1 fruit fly cellular context compared by ENCODE assay signal in the genomic region with DNA sequence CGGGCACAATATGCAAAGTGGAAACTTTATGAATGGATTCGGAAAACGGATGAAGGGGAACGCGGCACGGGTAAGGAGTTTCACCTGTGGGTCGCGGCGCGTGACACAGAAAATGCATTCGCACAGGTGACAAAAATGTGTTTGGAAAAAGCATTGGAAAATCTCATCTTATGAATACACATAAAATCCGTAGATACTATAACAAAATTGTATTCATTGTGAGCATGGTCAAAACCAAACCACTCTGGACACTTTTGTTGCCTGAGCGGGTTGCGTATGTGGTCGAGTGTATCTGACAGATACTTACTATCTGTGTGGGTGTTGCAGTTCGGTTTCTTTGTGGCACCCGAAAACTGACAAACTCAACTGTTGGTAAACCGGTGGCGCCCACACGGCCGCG.
TF ChIP-seq lines count a peak whose summit lies in the region.

No protein-coding gene starts in this region.

TF ChIP-seq in whole organism, embryonic, 481 proteins besides CTCF, POLR2A, EP300 and RAD21 (continued from another document and continues in another):
- TF ChIP-seq CG8765 (GFP tag; IDR thresholded peaks at IDR 0.05; lab: Robert Waterston, UW) (peak; percentile 33; the same call in 1 of the 2 replicates), Aef1 (GFP tag; IDR thresholded peaks at IDR 0.05; lab: Robert Waterston, UW) (no peak; the same call in 2 of the 3 replicates), ttk (GFP tag; IDR thresholded peaks at IDR 0.05; lab: Robert Waterston, UW) (peak; percentile 52), Abd-B (GFP tag; optimal IDR thresholded peaks at IDR 0.05; lab: Kevin White, UChicago) (peak; percentile 9), grau (tag; optimal IDR thresholded peaks at IDR 0.05; lab: Kevin White, UChicago) (peak; percentile 38), scrt (GFP tag; optimal IDR thresholded peaks at IDR 0.05; lab: Kevin White, UChicago) (no peak), hth (optimal IDR thresholded peaks at IDR 0.05; lab: Kevin White, UChicago) (no peak), sug (tag; optimal IDR thresholded peaks at IDR 0.05; lab: Kevin White, UChicago) (no peak), rib (GFP tag; IDR thresholded peaks at IDR 0.05; lab: Robert Waterston, UW) (no peak), CG17612 (GFP tag; IDR thresholded peaks at IDR 0.05; lab: Robert Waterston, UW) (no peak), Sox100B (GFP tag; optimal IDR thresholded peaks at IDR 0.05; lab: Kevin White, UChicago) (no peak), ftz-f1 (GFP tag; optimal IDR thresholded peaks at IDR 0.05; lab: Kevin White, UChicago) (no peak), Oli (tag; optimal IDR thresholded peaks at IDR 0.05; lab: Kevin White, UChicago) (peak; percentile 54), CG11560 (tag; IDR thresholded peaks at IDR 0.05; lab: Robert Waterston, UW) (no peak), CG11093 (GFP tag; IDR thresholded peaks at IDR 0.05; lab: Robert Waterston, UW) (peak; percentile 52; the same call in 2 of the 3 replicates), tin (GFP tag; optimal IDR thresholded peaks at IDR 0.05; lab: Kevin White, UChicago) (no peak), CG7987 (GFP tag; optimal IDR thresholded peaks at IDR 0.05; lab: Kevin White, UChicago) (no peak), CG10267 (tag; optimal IDR thresholded peaks at IDR 0.05; lab: Kevin White, UChicago) (no peak), oc (tag; optimal IDR thresholded peaks at IDR 0.05; lab: Kevin White, UChicago) (peak; percentile 52), CG2889 (GFP tag; IDR thresholded peaks at IDR 0.05; lab: Robert Waterston, UW) (no peak), sisA (GFP tag; IDR thresholded peaks at IDR 0.05; lab: Robert Waterston, UW) (peak; percentile 59), corto (GFP tag; optimal IDR thresholded peaks at IDR 0.05; lab: Kevin White, UChicago) (no peak), gsb (GFP tag; IDR thresholded peaks at IDR 0.05; lab: Robert Waterston, UW) (no peak), CG13775 (GFP tag; optimal IDR thresholded peaks at IDR 0.05; lab: Kevin White, UChicago) (peak; percentile 29), trem (tag; optimal IDR thresholded peaks at IDR 0.05; lab: Kevin White, UChicago) (no peak), HmgZ (tag; optimal IDR thresholded peaks at IDR 0.05; lab: Kevin White, UChicago) (no peak), CG8388 (GFP tag; optimal IDR thresholded peaks at IDR 0.05; lab: Kevin White, UChicago) (peak; percentile 24), MESR4 (GFP tag; optimal IDR thresholded peaks at IDR 0.05; lab: Kevin White, UChicago) (no peak), CG16813 (GFP tag; IDR thresholded peaks at IDR 0.05; lab: Robert Waterston, UW; ENCODE audit: partially characterized antibody) (no peak), Xrp1 (GFP tag; IDR thresholded peaks at IDR 0.05; lab: Robert Waterston, UW) (peak; percentile 82), Six4 (GFP tag; optimal IDR thresholded peaks at IDR 0.05; lab: Kevin White, UChicago) (no peak), dmrt99B (tag; optimal IDR thresholded peaks at IDR 0.05; lab: Kevin White, UChicago) (no peak), Lpt (GFP tag; optimal IDR thresholded peaks at IDR 0.05; lab: Kevin White, UChicago) (no peak), tio (GFP tag; optimal IDR thresholded peaks at IDR 0.05; lab: Kevin White, UChicago) (no peak), CG6254 (GFP tag; optimal IDR thresholded peaks at IDR 0.05; lab: Kevin White, UChicago) (no peak), Dip3 (GFP tag; optimal IDR thresholded peaks at IDR 0.05; lab: Kevin White, UChicago) (no peak), CG12299 (tag; optimal IDR thresholded peaks at IDR 0.05; lab: Kevin White, UChicago) (no peak), CG10979 (tag; optimal IDR thresholded peaks at IDR 0.05; lab: Kevin White, UChicago) (peak; percentile 58), E2f1 (GFP tag; IDR thresholded peaks at IDR 0.05; lab: Robert Waterston, UW) (peak; percentile 53), fd3F (GFP tag; optimal IDR thresholded peaks at IDR 0.05; lab: Kevin White, UChicago) (no peak), cwo (GFP tag; optimal IDR thresholded peaks at IDR 0.05; lab: Kevin White, UChicago) (peak; percentile 23), tx (GFP tag; optimal IDR thresholded peaks at IDR 0.05; lab: Kevin White, UChicago) (no peak), CG2129 (GFP tag; IDR thresholded peaks at IDR 0.05; lab: Robert Waterston, UW; ENCODE audit: partially characterized antibody) (no peak), bbx (GFP tag; IDR thresholded peaks at IDR 0.05; lab: Robert Waterston, UW; ENCODE audit: partially characterized antibody) (no peak), CG11695 (GFP tag; IDR thresholded peaks at IDR 0.05; lab: Robert Waterston, UW) (no peak; the same call in 2 of the 3 replicates), Hand (GFP tag; optimal IDR thresholded peaks at IDR 0.05; lab: Kevin White, UChicago) (no peak), CG6683 (GFP tag; optimal IDR thresholded peaks at IDR 0.05; lab: Kevin White, UChicago) (no peak), schlank (tag; optimal IDR thresholded peaks at IDR 0.05; lab: Kevin White, UChicago) (no peak), CG14050 (GFP tag; IDR thresholded peaks at IDR 0.05; lab: Robert Waterston, UW) (peak; percentile 44; the same call in 1 of the 3 replicates), her (GFP tag; optimal IDR thresholded peaks at IDR 0.05; lab: Kevin White, UChicago) (no peak), Tbp (GFP tag; optimal IDR thresholded peaks at IDR 0.05; lab: Kevin White, UChicago) (no peak), Ets65A (GFP tag; lab: Kevin White, UChicago) (peak; percentile 33), H15 (GFP tag; IDR thresholded peaks at IDR 0.05; lab: Robert Waterston, UW) (peak; percentile 60; the same call in 2 of the 3 replicates), CG11085 (GFP tag; IDR thresholded peaks at IDR 0.05; lab: Robert Waterston, UW) (0 out of 2 replicates have a peak, but pooled peaks have one; percentile 10), amos (GFP tag; IDR thresholded peaks at IDR 0.05; lab: Robert Waterston, UW; ENCODE audit: partially characterized antibody) (no peak), MTF-1 (GFP tag; optimal IDR thresholded peaks at IDR 0.05; lab: Kevin White, UChicago; ENCODE audit: borderline replicate concordance) (no peak), jumu (GFP tag; optimal IDR thresholded peaks at IDR 0.05; lab: Kevin White, UChicago) (peak; percentile 10), Hr51 (GFP tag; optimal IDR thresholded peaks at IDR 0.05; lab: Kevin White, UChicago) (peak in 1 of 2 experiments; percentile 67), CG18476 (GFP tag; optimal IDR thresholded peaks at IDR 0.05; lab: Kevin White, UChicago) (peak; percentile 18), yki (optimal IDR thresholded peaks at IDR 0.05; lab: Kevin White, UChicago) (no peak), Dbx (GFP tag; IDR thresholded peaks at IDR 0.05; lab: Robert Waterston, UW) (no peak), wdn (GFP tag; IDR thresholded peaks at IDR 0.05; lab: Robert Waterston, UW) (no peak), CkIIα-i1 (GFP tag; IDR thresholded peaks at IDR 0.05; lab: Robert Waterston, UW) (no peak), HLH3B (GFP tag; IDR thresholded peaks at IDR 0.05; lab: Robert Waterston, UW) (peak; percentile 82), Trl (optimal IDR thresholded peaks at IDR 0.05; lab: Kevin White, UChicago) (no peak), Trl (GFP tag; optimal IDR thresholded peaks at IDR 0.05; lab: Kevin White, UChicago) (no peak), Ets97D (GFP tag; optimal IDR thresholded peaks at IDR 0.05; lab: Kevin White, UChicago) (no peak), CG1603 (tag; optimal IDR thresholded peaks at IDR 0.05; lab: Kevin White, UChicago) (no peak), zfh1 (GFP tag; IDR thresholded peaks at IDR 0.05; lab: Robert Waterston, UW) (peak; percentile 86), Hmr (GFP tag; optimal IDR thresholded peaks at IDR 0.05; lab: Kevin White, UChicago) (no peak), CG12942 (GFP tag; optimal IDR thresholded peaks at IDR 0.05; lab: Kevin White, UChicago) (peak; percentile 25), D (optimal IDR thresholded peaks at IDR 0.05; lab: Kevin White, UChicago) (no peak), D (GFP tag; optimal IDR thresholded peaks at IDR 0.05; lab: Kevin White, UChicago) (no peak), CG6689 (GFP tag; IDR thresholded peaks at IDR 0.05; lab: Robert Waterston, UW) (peak; percentile 62), row (GFP tag; IDR thresholded peaks at IDR 0.05; lab: Robert Waterston, UW) (peak; percentile 78), exex (tag; optimal IDR thresholded peaks at IDR 0.05; lab: Kevin White, UChicago) (no peak), mld (GFP tag; IDR thresholded peaks at IDR 0.05; lab: Robert Waterston, UW; ENCODE audit: partially characterized antibody) (no peak), CG1529 (GFP tag; optimal IDR thresholded peaks at IDR 0.05; lab: Kevin White, UChicago) (peak; percentile 43), NC2α (GFP tag; optimal IDR thresholded peaks at IDR 0.05; lab: Kevin White, UChicago) (no peak), ase (GFP tag; IDR thresholded peaks at IDR 0.05; lab: Robert Waterston, UW) (peak; percentile 72; the same call in 2 of the 3 replicates), CG34224 (GFP tag; IDR thresholded peaks at IDR 0.05; lab: Robert Waterston, UW; ENCODE audit: partially characterized antibody) (no peak), zf30C (GFP tag; optimal IDR thresholded peaks at IDR 0.05; lab: Kevin White, UChicago) (no peak), BtbVII (GFP tag; optimal IDR thresholded peaks at IDR 0.05; lab: Kevin White, UChicago) (no peak), Atf6 (GFP tag; IDR thresholded peaks at IDR 0.05; lab: Robert Waterston, UW) (0 out of 2 replicates have a peak, but pooled peaks have one; percentile 27), CG9609 (GFP tag; optimal IDR thresholded peaks at IDR 0.05; lab: Kevin White, UChicago) (no peak), usp (GFP tag; optimal IDR thresholded peaks at IDR 0.05; lab: Kevin White, UChicago) (no peak), tll (GFP tag; optimal IDR thresholded peaks at IDR 0.05; lab: Kevin White, UChicago) (no peak), odd (GFP tag; optimal IDR thresholded peaks at IDR 0.05; lab: Kevin White, UChicago) (no peak), BEAF-32 (GFP tag; optimal IDR thresholded peaks at IDR 0.05; lab: Kevin White, UChicago) (no peak), Opbp (GFP tag; IDR thresholded peaks at IDR 0.05; lab: Robert Waterston, UW; ENCODE audit: partially characterized antibody) (no peak), Sox102F (GFP tag; optimal IDR thresholded peaks at IDR 0.05; lab: Kevin White, UChicago) (no peak), CG2712 (tag; optimal IDR thresholded peaks at IDR 0.05; lab: Kevin White, UChicago) (peak; percentile 63), B-H1 (GFP tag; IDR thresholded peaks at IDR 0.05; lab: Robert Waterston, UW) (peak; percentile 42; the same call in 1 of the 3 replicates), wek (GFP tag; optimal IDR thresholded peaks at IDR 0.05; lab: Kevin White, UChicago) (no peak), bcd (GFP tag; optimal IDR thresholded peaks at IDR 0.05; lab: Kevin White, UChicago) (peak; percentile 39), CG17912 (GFP tag; optimal IDR thresholded peaks at IDR 0.05; lab: Kevin White, UChicago) (no peak), CG10543 (GFP tag; optimal IDR thresholded peaks at IDR 0.05; lab: Kevin White, UChicago) (no peak), Atf3 (GFP tag; optimal IDR thresholded peaks at IDR 0.05; lab: Kevin White, UChicago) (no peak), CG10147 (GFP tag; optimal IDR thresholded peaks at IDR 0.05; lab: Kevin White, UChicago) (no peak), kah (GFP tag; optimal IDR thresholded peaks at IDR 0.05; lab: Kevin White, UChicago) (no peak), E2f2 (GFP tag; IDR thresholded peaks at IDR 0.05; lab: Robert Waterston, UW) (peak; percentile 52; the same call in 1 of the 2 replicates), CG17385 (GFP tag; optimal IDR thresholded peaks at IDR 0.05; lab: Kevin White, UChicago) (peak; percentile 44), fu2 (GFP tag; optimal IDR thresholded peaks at IDR 0.05; lab: Kevin White, UChicago) (no peak), sim (GFP tag; IDR thresholded peaks at IDR 0.05; lab: Robert Waterston, UW) (peak; percentile 74; the same call in 1 of the 2 replicates), D19A (tag; optimal IDR thresholded peaks at IDR 0.05; lab: Kevin White, UChicago) (no peak), CG15073 (GFP tag; optimal IDR thresholded peaks at IDR 0.05; lab: Kevin White, UChicago) (no peak), zfh2 (GFP tag; optimal IDR thresholded peaks at IDR 0.05; lab: Kevin White, UChicago) (no peak), CG4404 (GFP tag; IDR thresholded peaks at IDR 0.05; lab: Robert Waterston, UW) (peak; percentile 49), z (GFP tag; IDR thresholded peaks at IDR 0.05; lab: Robert Waterston, UW) (no peak), cad (GFP tag; optimal IDR thresholded peaks at IDR 0.05; lab: Kevin White, UChicago) (no peak), Doc2 (GFP tag; IDR thresholded peaks at IDR 0.05; lab: Robert Waterston, UW) (no peak), chinmo (GFP tag; IDR thresholded peaks at IDR 0.05; lab: Robert Waterston, UW; ENCODE audit: partially characterized antibody) (no peak), CG4328 (GFP tag; optimal IDR thresholded peaks at IDR 0.05; lab: Kevin White, UChicago) (no peak), CG3838 (GFP tag; optimal IDR thresholded peaks at IDR 0.05; lab: Kevin White, UChicago) (no peak), sna (GFP tag; IDR thresholded peaks at IDR 0.05; lab: Robert Waterston, UW; ENCODE audit: partially characterized antibody) (peak; percentile 17; the same call in 1 of the 2 replicates), CG15601 (tag; optimal IDR thresholded peaks at IDR 0.05; lab: Kevin White, UChicago) (peak; percentile 32), so (GFP tag; IDR thresholded peaks at IDR 0.05; lab: Robert Waterston, UW) (peak; percentile 69; the same call in 1 of the 3 replicates), cato (GFP tag; optimal IDR thresholded peaks at IDR 0.05; lab: Kevin White, UChicago; ENCODE audit: borderline replicate concordance) (no peak), CG12391 (tag; optimal IDR thresholded peaks at IDR 0.05; lab: Kevin White, UChicago) (peak; percentile 61), fru (optimal IDR thresholded peaks at IDR 0.05; lab: Kevin White, UChicago) (no peak), Hsf (GFP tag; optimal IDR thresholded peaks at IDR 0.05; lab: Kevin White, UChicago) (peak; percentile 45), Mrtf (GFP tag; IDR thresholded peaks at IDR 0.05; lab: Robert Waterston, UW) (0 out of 3 replicates have a peak, but pooled peaks have one; percentile 45), CG11247 (GFP tag; IDR thresholded peaks at IDR 0.05; lab: Robert Waterston, UW) (peak; percentile 51; the same call in 1 of the 2 replicates), Stat92E (GFP tag; optimal IDR thresholded peaks at IDR 0.05; lab: Kevin White, UChicago) (no peak), tna (GFP tag; IDR thresholded peaks at IDR 0.05; lab: Robert Waterston, UW; ENCODE audit: partially characterized antibody) (no peak), Poxn (GFP tag; IDR thresholded peaks at IDR 0.05; lab: Robert Waterston, UW) (no peak), CG9876 (GFP tag; optimal IDR thresholded peaks at IDR 0.05; lab: Kevin White, UChicago) (no peak), CG16815 (GFP tag; optimal IDR thresholded peaks at IDR 0.05; lab: Kevin White, UChicago) (no peak)
